Worm (Caenorhabditis elegans) whole organism, early embryonic: ENCODE results near the gene cpg-8.

Source experiments
- B0310.2 ChIP-seq: sonication (generic microtip); optimal IDR thresholded peaks from 2 replicates; lab custom pipeline; 2016; ENCODE audit warnings: mild to moderate bottlenecking, missing genetic modification characterization, missing compliant biosample characterization
- F13C5.2 ChIP-seq: sonication (generic microtip); optimal IDR thresholded peaks from 2 replicates; lab custom pipeline; 2017; ENCODE audit warnings: mild to moderate bottlenecking, missing genetic modification characterization, inconsistent platforms, missing compliant biosample characterization
- aly-1 ChIP-seq: sonication (generic microtip); optimal IDR thresholded peaks from 2 replicates; lab custom pipeline; 2016; ENCODE audit warnings: missing genetic modification characterization, missing compliant biosample characterization
- ama-1 ChIP-seq: fragments of 150-350 bp; optimal IDR thresholded peaks from 2 replicates; lab custom pipeline; 2014
- ceh-13 ChIP-seq: fragments of 200-800 bp; sonication (Bioruptor generic); optimal IDR thresholded peaks from 2 replicates; lab custom pipeline; 2018; ENCODE audit warnings: mild to moderate bottlenecking, missing genetic modification characterization, missing compliant biosample characterization
- ceh-36 ChIP-seq: sonication (generic microtip); optimal IDR thresholded peaks from 2 replicates; lab custom pipeline; 2016; ENCODE audit warnings: missing genetic modification characterization, inconsistent platforms, missing compliant biosample characterization
- ets-7 ChIP-seq: sonication (generic microtip); optimal IDR thresholded peaks from 2 replicates; lab custom pipeline; 2016; ENCODE audit warnings: missing genotype, missing genetic modification characterization, missing compliant biosample characterization
- flt-1 ChIP-seq: fragments of 200-800 bp; sonication (Bioruptor generic); IDR thresholded peaks from 2 replicates; pipeline ENCODE4 v1.3.6; 2022; ENCODE audit warnings: missing genetic modification characterization, missing compliant biosample characterization
- hmbx-1 ChIP-seq: sonication (generic microtip); optimal IDR thresholded peaks from 2 replicates; lab custom pipeline; 2016; ENCODE audit warnings: mild to moderate bottlenecking, missing genetic modification characterization, missing compliant biosample characterization
- hmg-4 ChIP-seq: fragments of 200-800 bp; sonication (Bioruptor generic); optimal IDR thresholded peaks from 2 replicates; lab custom pipeline; 2018; ENCODE audit warnings: mild to moderate bottlenecking, missing genetic modification characterization, missing compliant biosample characterization
- hnd-1 ChIP-seq: sonication (generic microtip); optimal IDR thresholded peaks from 2 replicates; lab custom pipeline; 2016; ENCODE audit warnings: missing genetic modification characterization, missing compliant biosample characterization
- pes-1 ChIP-seq: fragments of 200-800 bp; sonication (Bioruptor generic); IDR thresholded peaks from 2 replicates; pipeline ENCODE4 v1.3.6; 2022; ENCODE audit warnings: missing genetic modification reagents, missing genetic modification characterization, missing compliant biosample characterization
- scrt-1 ChIP-seq: fragments of 200-800 bp; sonication (Bioruptor generic); IDR thresholded peaks from 2 replicates; pipeline ENCODE4 v1.3.6; 2022; ENCODE audit warnings: missing genetic modification characterization, missing compliant biosample characterization
- sea-1 ChIP-seq: fragments of 200-800 bp; sonication (Bioruptor generic); conservative IDR thresholded peaks from 2 replicates; pipeline ENCODE4 v1.3.6; 2022; ENCODE audit warnings: missing genetic modification characterization, missing compliant biosample characterization
- tbx-11 ChIP-seq: fragments of 200-800 bp; sonication (Bioruptor generic); IDR thresholded peaks from 2 replicates; pipeline ENCODE4 v1.3.6; 2022; ENCODE audit warnings: missing genetic modification characterization, missing compliant biosample characterization
- tbx-37 ChIP-seq: fragments of 200-800 bp; sonication (Bioruptor generic); conservative IDR thresholded peaks from 2 replicates; pipeline ENCODE4 v1.3.6; 2022; ENCODE audit warnings: missing genetic modification reagents, missing genetic modification characterization, missing compliant biosample characterization
- tra-4 ChIP-seq: sonication (generic microtip); optimal IDR thresholded peaks from 2 replicates; lab custom pipeline; 2017; ENCODE audit warnings: missing genetic modification characterization, missing compliant biosample characterization

The cpg-8 gene

DNA sequence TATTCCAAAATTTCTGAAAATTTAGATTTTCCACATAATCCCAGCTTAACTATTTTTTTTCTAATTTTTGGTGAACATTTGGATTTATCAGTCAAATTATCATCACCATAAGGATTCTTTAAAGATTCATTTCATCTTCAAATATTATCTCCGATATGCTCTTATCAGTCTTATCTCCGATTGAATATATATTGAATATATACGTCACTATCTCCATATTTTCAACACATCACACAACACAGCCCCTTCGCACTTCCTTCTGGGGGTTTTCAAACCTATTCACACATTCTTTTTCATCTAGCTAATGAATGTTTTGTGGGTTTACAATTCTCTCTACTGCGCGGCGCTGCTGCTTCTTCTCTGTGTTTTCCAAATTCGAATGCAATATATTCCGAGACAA, 6.4 kb upstream of the cpg-8 start:
- TF ChIP-seq hmg-4 (GFP tag; lab: Kevin White, UChicago) (no peak), B0310.2 (tag; lab: Kevin White, UChicago) (no peak), aly-1 (tag; lab: Kevin White, UChicago) (no peak), pes-1 (GFP tag; lab: Robert Waterston, UW) (no peak), ets-7 (tag; lab: Kevin White, UChicago) (no peak), tra-4 (tag; lab: Kevin White, UChicago) (no peak), scrt-1 (GFP tag; lab: Robert Waterston, UW) (no peak), F13C5.2 (tag; lab: Kevin White, UChicago) (no peak)

DNA sequence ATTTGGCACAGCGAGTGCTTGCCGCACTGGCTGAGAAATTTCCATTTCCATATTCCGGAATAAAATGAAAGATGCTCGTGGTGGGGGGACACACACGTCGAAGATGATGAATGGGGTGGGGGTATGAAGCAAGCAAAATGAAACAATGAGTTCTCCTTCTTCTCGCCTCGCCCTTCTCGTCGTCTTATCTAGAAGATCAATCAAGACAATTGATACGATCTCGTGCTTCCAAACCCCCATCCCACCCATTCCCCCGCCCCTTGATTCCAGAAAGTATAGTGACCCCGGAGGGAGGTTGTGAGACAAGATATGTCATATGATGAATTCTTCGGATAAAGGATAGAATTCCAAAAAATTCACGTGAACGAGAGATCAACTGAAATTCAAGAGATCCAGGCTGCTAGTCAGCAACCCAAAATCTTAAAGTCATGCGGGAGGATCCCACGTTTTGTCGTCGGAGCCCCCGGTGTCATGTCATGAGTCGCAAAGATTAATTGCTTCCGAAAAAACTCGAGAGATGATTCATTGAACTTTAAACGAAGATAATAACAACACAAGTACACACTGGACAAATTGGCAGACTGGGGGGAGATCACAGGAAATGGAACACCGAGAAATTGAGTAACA, 2.3 kb upstream of the cpg-8 start:
- TF ChIP-seq flt-1 (no peak), tbx-11 (GFP tag; lab: Robert Waterston, UW) (no peak), ama-1 (lab: Kevin White, UChicago) (no peak), sea-1 (GFP tag; lab: Robert Waterston, UW) (no peak)

DNA sequence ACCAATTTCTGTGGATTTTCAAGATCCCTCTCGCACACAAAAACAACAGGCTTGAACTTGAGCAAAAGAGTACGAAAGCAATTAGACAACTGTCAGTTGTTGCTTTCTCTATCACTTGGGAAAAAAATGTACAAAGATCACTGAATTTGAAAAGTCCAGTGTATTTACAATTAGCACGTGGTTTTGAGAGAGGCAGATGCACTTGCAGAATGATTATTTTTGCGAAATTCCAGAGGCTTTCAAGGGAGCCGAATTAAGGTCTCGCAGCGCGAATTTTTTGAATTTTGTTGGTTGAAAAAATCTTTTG, 1.0 kb upstream of the cpg-8 start:
- no peak for TF ChIP-seq hnd-1
- TF ChIP-seq ceh-13 (GFP tag; lab: Kevin White, UChicago), result no peak
- no peak for TF ChIP-seq ama-1 (lab: Kevin White, UChicago)
- TF ChIP-seq sea-1 (GFP tag; lab: Robert Waterston, UW), result no peak
- no peak for TF ChIP-seq tbx-37 (GFP tag; lab: Robert Waterston, UW)
- no peak for TF ChIP-seq hmbx-1

DNA sequence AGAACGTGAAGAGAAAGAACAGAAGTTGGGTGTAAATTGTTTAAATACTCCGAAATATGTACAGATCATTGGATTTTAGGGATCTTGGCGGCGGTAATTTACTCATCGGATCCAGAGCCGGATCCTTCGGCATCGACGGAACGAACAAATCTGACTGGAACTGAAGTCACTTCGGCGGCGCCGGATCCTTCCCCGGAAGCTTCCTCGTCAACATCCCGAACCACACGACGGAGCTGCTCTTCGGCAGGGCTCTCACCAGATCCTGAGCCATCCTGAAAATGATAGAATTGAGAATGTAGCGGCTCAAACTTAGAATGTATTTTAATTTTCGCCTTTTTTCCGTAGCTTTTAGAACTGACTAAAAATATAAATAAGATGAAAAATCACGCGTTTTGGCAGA, 575 bp downstream of the cpg-8 start:
- TF ChIP-seq tbx-37 (GFP tag; lab: Robert Waterston, UW) (no peak), ama-1 (lab: Kevin White, UChicago) (no peak), scrt-1 (GFP tag; lab: Robert Waterston, UW) (no peak), hnd-1 (no peak), aly-1 (tag; lab: Kevin White, UChicago) (no peak), hmbx-1 (no peak), B0310.2 (tag; lab: Kevin White, UChicago) (no peak), hmg-4 (GFP tag; lab: Kevin White, UChicago) (no peak), tra-4 (tag; lab: Kevin White, UChicago) (no peak), ceh-36 (no peak), sea-1 (GFP tag; lab: Robert Waterston, UW) (no peak), tbx-11 (GFP tag; lab: Robert Waterston, UW) (no peak), ets-7 (tag; lab: Kevin White, UChicago) (no peak), pes-1 (GFP tag; lab: Robert Waterston, UW) (no peak), flt-1 (no peak), F13C5.2 (tag; lab: Kevin White, UChicago) (no peak), ceh-13 (GFP tag; lab: Kevin White, UChicago) (no peak)

DNA sequence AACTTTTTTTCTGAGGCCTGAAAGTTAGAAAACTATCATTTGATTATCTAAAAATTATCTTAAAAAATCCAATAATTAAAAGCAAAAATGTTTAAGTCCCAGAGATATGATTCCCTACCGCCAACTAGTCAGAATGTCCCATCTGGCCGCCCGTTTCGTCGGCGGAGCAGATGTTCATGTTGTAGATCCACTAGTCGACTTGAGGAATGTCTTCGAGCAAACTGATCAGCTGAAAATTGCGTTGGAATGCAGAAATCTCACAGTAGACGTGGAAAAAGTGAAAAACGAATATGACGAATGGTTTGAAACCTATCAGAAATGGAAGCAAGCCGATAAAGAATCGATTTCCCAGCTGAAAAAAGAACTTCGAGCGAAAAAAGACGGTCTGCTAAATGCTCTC, 3.0 kb downstream of the cpg-8 start, which contains the start of gene K03B4.1:
K03B4.1 (plus strand) TSS at position 97 of the 400 bp plus-strand sequence.
- TF ChIP-seq F13C5.2 (tag; lab: Kevin White, UChicago), result no peak
- TF ChIP-seq tra-4 (tag; lab: Kevin White, UChicago), result no peak
- no peak for TF ChIP-seq ceh-36
- no peak for TF ChIP-seq hnd-1
- TF ChIP-seq hmbx-1, result no peak
- TF ChIP-seq flt-1, result no peak
- no peak for TF ChIP-seq tbx-11 (GFP tag; lab: Robert Waterston, UW)
- TF ChIP-seq ets-7 (tag; lab: Kevin White, UChicago), result no peak
- no peak for TF ChIP-seq sea-1 (GFP tag; lab: Robert Waterston, UW)
- TF ChIP-seq B0310.2 (tag; lab: Kevin White, UChicago), result no peak
- no peak for TF ChIP-seq tbx-37 (GFP tag; lab: Robert Waterston, UW)
- TF ChIP-seq scrt-1 (GFP tag; lab: Robert Waterston, UW), result no peak
- no peak for TF ChIP-seq ama-1 (lab: Kevin White, UChicago)
- TF ChIP-seq ceh-13 (GFP tag; lab: Kevin White, UChicago), result no peak
- TF ChIP-seq hmg-4 (GFP tag; lab: Kevin White, UChicago), result no peak
- TF ChIP-seq pes-1 (GFP tag; lab: Robert Waterston, UW), result no peak
- TF ChIP-seq aly-1 (tag; lab: Kevin White, UChicago), result no peak

DNA sequence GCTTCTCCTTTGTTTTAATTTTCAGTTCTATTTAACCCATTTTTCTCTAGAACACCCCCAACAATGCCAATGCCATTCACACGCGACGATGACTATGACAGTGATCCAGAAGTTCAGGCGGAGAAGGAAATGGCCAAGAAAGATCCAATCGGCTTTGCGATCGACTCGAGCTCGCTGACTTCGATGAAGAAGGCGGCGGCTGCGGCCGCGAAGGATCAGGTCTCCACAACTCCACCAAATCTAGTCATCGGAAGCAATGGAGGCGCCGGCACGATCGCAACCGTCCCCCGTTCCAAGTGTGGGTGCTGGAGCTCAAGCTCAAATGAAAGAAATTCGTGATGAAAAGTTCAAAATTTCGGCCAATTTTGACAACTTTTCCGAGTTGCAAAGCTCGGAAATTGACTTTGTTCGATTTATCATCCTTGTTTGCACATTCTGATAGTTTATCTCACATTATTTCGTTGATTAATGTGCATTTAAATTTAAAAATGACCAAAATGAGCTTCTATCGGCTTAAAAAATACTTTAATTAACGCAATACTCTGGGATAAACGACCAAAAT, 4.2 kb downstream of the cpg-8 start, which contains the start of gene K03B4.2:
K03B4.2 (plus strand) TSS at position 51 of the 562 bp plus-strand sequence.
- TF ChIP-seq B0310.2 (tag; lab: Kevin White, UChicago) (no peak), F13C5.2 (tag; lab: Kevin White, UChicago) (no peak), ama-1 (lab: Kevin White, UChicago) (no peak), pes-1 (GFP tag; lab: Robert Waterston, UW) (no peak), ceh-13 (GFP tag; lab: Kevin White, UChicago) (no peak)

DNA sequence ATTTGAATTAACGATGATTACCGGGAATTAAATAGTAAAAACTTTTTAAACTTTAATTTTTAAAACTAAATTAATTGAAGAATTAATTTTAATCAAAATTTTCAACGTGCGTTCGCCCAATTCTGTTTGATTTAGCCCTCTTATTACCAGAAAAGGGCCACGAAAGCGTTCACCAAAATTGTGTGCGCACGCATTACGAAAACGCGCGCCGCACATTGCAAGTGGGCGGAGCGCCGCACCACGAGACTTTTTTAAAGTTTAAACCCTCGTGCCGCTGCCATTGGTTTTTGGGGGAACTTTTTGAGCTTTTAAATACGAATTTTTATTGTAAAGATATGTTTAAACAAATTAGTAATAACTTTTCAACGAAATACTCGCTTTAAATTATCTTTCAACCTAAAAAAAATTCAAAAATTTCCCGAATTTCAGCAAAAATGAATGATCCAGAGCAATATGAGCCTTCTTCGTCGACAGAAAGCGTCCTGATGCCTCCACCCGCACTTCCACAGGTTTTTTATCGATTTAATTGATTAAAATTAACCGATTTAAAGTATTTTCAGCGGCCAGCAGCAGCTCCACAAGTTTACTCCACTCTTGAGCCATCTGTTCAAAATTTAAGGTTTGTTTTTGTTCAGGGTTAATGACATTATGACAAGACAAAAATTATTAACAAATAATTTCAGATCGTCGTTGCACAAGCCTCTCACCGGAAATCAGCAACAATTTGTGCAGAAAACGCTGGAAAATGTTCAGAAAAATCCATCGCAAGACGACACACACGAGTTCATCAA, 5.4 kb downstream of the cpg-8 start, which contains the start of gene taf-10:
taf-10 (plus strand) TSS at position 424 of the 791 bp plus-strand sequence.
- TF ChIP-seq tbx-11 (GFP tag; lab: Robert Waterston, UW), result no peak
- TF ChIP-seq F13C5.2 (tag; lab: Kevin White, UChicago), result peak; percentile 54
- TF ChIP-seq flt-1, result no peak
- no peak for TF ChIP-seq hmbx-1
- no peak for TF ChIP-seq tbx-37 (GFP tag; lab: Robert Waterston, UW)
- no peak for TF ChIP-seq ceh-13 (GFP tag; lab: Kevin White, UChicago)
- no peak for TF ChIP-seq B0310.2 (tag; lab: Kevin White, UChicago)
